Worm (Caenorhabditis elegans) whole organism, L4 larva: ENCODE measurements around the gene hda-5.

Source experiments
- F26F4.8 ChIP-seq: fragments of 200-800 bp; sonication (Bioruptor generic); conservative IDR thresholded peaks from 2 replicates; pipeline ENCODE4 v1.3.6; 2022; ENCODE audit warnings: missing genetic modification characterization, missing compliant biosample characterization
- F37D6.2 ChIP-seq: sonication (generic microtip); optimal IDR thresholded peaks from 2 replicates; lab custom pipeline; 2016; ENCODE audit warnings: mild to moderate bottlenecking, missing genetic modification characterization, missing compliant biosample characterization
- F49E8.2 ChIP-seq: sonication (generic microtip); optimal IDR thresholded peaks from 2 replicates; lab custom pipeline; 2016; ENCODE audit warnings: missing compliant biosample characterization, mild to moderate bottlenecking, missing genetic modification characterization, borderline replicate concordance
- T20F7.1 ChIP-seq: fragments of 200-800 bp; sonication (Bioruptor generic); optimal IDR thresholded peaks from 2 replicates; lab custom pipeline; 2018; ENCODE audit warnings: mild to moderate bottlenecking, missing genetic modification characterization, missing compliant biosample characterization
- T26A8.4 ChIP-seq: fragments of 200-800 bp; sonication (Bioruptor generic); IDR thresholded peaks from 2 replicates; pipeline ENCODE4 v1.3.6; 2022; ENCODE audit warnings: missing genetic modification characterization, missing compliant biosample characterization
- Y75B8A.6 ChIP-seq: fragments of 200-800 bp; sonication (Bioruptor generic); IDR thresholded peaks from 2 replicates; pipeline ENCODE4 v1.3.6; 2022; ENCODE audit warnings: missing genetic modification reagents, missing genetic modification characterization, missing compliant biosample characterization
- ZK546.5 ChIP-seq, 2 experiments: sonication (generic microtip); optimal IDR thresholded peaks; 2 replicates each; lab custom pipeline; 2017; ENCODE audit warnings: missing biosample characterization in 2 of 2, missing genetic modification characterization in 2 of 2
- ama-1 ChIP-seq: fragments of 150-350 bp; optimal IDR thresholded peaks from 2 replicates; lab custom pipeline; 2014; ENCODE audit warnings: inconsistent platforms, mixed read lengths
- attf-4 ChIP-seq: sonication (generic microtip); optimal IDR thresholded peaks from 3 replicates; lab custom pipeline; 2017; ENCODE audit warnings: missing biosample characterization, missing genetic modification characterization
- ceh-44 ChIP-seq: fragments of 200-800 bp; sonication (Bioruptor generic); IDR thresholded peaks from 2 replicates; pipeline ENCODE4 v1.3.6; 2022; ENCODE audit warnings: missing genetic modification reagents, missing genetic modification characterization, missing compliant biosample characterization
- ceh-82 ChIP-seq: sonication (generic microtip); optimal IDR thresholded peaks from 2 replicates; lab custom pipeline; 2017; ENCODE audit warnings: missing biosample characterization, missing genetic modification characterization
- ctbp-1 ChIP-seq: fragments of 200-800 bp; sonication (Bioruptor generic); IDR thresholded peaks from 2 replicates; pipeline ENCODE4 v1.3.6; 2022; ENCODE audit warnings: missing genetic modification reagents, missing genetic modification characterization, missing compliant biosample characterization
- daf-12 ChIP-seq: fragments of 150-350 bp; optimal IDR thresholded peaks from 2 replicates; lab custom pipeline; 2014; ENCODE audit warnings: missing biosample characterization, missing genetic modification reagents, missing genetic modification characterization
- daf-16 ChIP-seq, 3 experiments: sonication (generic microtip); optimal IDR thresholded peaks; 2 replicates each; lab custom pipeline; 2016 to 2017; ENCODE audit warnings: missing genetic modification characterization in 3 of 3, missing genetic modification reagents in 3 of 3, mild to moderate bottlenecking in 2 of 3, missing compliant biosample characterization in 2 of 3, missing biosample characterization in 1 of 3, moderate library complexity in 1 of 3
- daf-19 ChIP-seq: fragments of 200-800 bp; sonication (Bioruptor generic); conservative IDR thresholded peaks from 2 replicates; pipeline ENCODE4 v1.3.6; 2022; ENCODE audit warnings: missing genetic modification characterization, missing compliant biosample characterization
- daf-8 ChIP-seq: fragments of 200-800 bp; sonication (Bioruptor generic); IDR thresholded peaks from 2 replicates; pipeline ENCODE4 v1.3.6; 2022; ENCODE audit warnings: missing genetic modification characterization, missing compliant biosample characterization
- dmd-6 ChIP-seq: fragments of 200-800 bp; sonication (Bioruptor generic); IDR thresholded peaks from 2 replicates; pipeline ENCODE4 v1.3.6; 2022; ENCODE audit warnings: missing genetic modification reagents, missing genetic modification characterization, missing compliant biosample characterization
- dmd-8 ChIP-seq: fragments of 200-800 bp; sonication (Bioruptor generic); IDR thresholded peaks from 2 replicates; pipeline ENCODE4 v1.3.6; 2022; ENCODE audit warnings: missing genetic modification characterization, missing compliant biosample characterization
- duxl-1 ChIP-seq: sonication (generic microtip); optimal IDR thresholded peaks from 2 replicates; lab custom pipeline; 2016; ENCODE audit warnings: mild to moderate bottlenecking, missing genetic modification characterization, moderate library complexity, missing compliant biosample characterization; ENCODE audit not compliant: poor library complexity
- dve-1 ChIP-seq: sonication (generic microtip); optimal IDR thresholded peaks from 2 replicates; lab custom pipeline; 2017; ENCODE audit warnings: antibody characterized with exemption, mild to moderate bottlenecking, missing genetic modification characterization, missing compliant biosample characterization; ENCODE audit not compliant: insufficient read depth
- egl-27 ChIP-seq: sonication (generic microtip); optimal IDR thresholded peaks from 3 replicates; lab custom pipeline; 2017; ENCODE audit warnings: missing biosample characterization, missing genetic modification reagents, missing genetic modification characterization
- egl-43 ChIP-seq: fragments of 200-800 bp; sonication (Bioruptor generic); IDR thresholded peaks from 2 replicates; pipeline ENCODE4 v1.3.6; 2022; ENCODE audit warnings: missing genetic modification reagents, missing genetic modification characterization, missing compliant biosample characterization
- fkh-10 ChIP-seq: fragments of 150-350 bp; optimal IDR thresholded peaks from 2 replicates; lab custom pipeline; 2014; ENCODE audit warnings: missing biosample characterization, missing genetic modification reagents, missing genetic modification characterization
- hif-1 ChIP-seq, 2 experiments: sonication (generic microtip); optimal IDR thresholded peaks; 2 replicates each; lab custom pipeline; 2016 to 2017; ENCODE audit warnings: missing compliant biosample characterization in 2 of 2, missing genetic modification characterization in 2 of 2, missing genetic modification reagents in 2 of 2, missing genotype in 2 of 2, mild to moderate bottlenecking in 1 of 2
- hmg-1.1 ChIP-seq: fragments of 200-800 bp; sonication (Bioruptor generic); IDR thresholded peaks from 2 replicates; pipeline ENCODE4 v1.3.6; 2022; ENCODE audit warnings: missing genetic modification reagents, missing genetic modification characterization, missing compliant biosample characterization
- lin-13 ChIP-seq: fragments of 150-350 bp; optimal IDR thresholded peaks from 2 replicates; lab custom pipeline; 2014; ENCODE audit warnings: missing biosample characterization, missing genetic modification reagents, missing genetic modification characterization
- lin-15B ChIP-seq: fragments of 150-350 bp; sonication (generic microtip); optimal IDR thresholded peaks from 3 replicates; lab custom pipeline; 2014; ENCODE audit warnings: missing biosample characterization, missing genetic modification characterization
- lin-38 ChIP-seq: fragments of 200-800 bp; sonication (Bioruptor generic); IDR thresholded peaks from 2 replicates; pipeline ENCODE4 v1.3.6; 2022; ENCODE audit warnings: missing genetic modification reagents, missing genetic modification characterization, missing compliant biosample characterization
- lir-3 ChIP-seq: sonication (generic microtip); optimal IDR thresholded peaks from 2 replicates; lab custom pipeline; 2016; ENCODE audit warnings: mild to moderate bottlenecking, missing genetic modification characterization, missing compliant biosample characterization
- lsy-2 ChIP-seq, 2 experiments: fragments of 150-350 bp in 1 of 2; sonication (generic microtip) in 1 of 2; optimal IDR thresholded peaks; 2 replicates each; lab custom pipeline; 2014 to 2017; ENCODE audit warnings: missing biosample characterization in 2 of 2, missing genetic modification characterization in 2 of 2
- mes-2 ChIP-seq: sonication (generic microtip); optimal IDR thresholded peaks from 2 replicates; lab custom pipeline; 2016; ENCODE audit warnings: missing genotype, mild to moderate bottlenecking, missing genetic modification characterization, missing compliant biosample characterization; ENCODE audit not compliant: poor library complexity, severe bottlenecking
- mxl-2 ChIP-seq: fragments of 200-800 bp; sonication (Bioruptor generic); conservative IDR thresholded peaks from 2 replicates; pipeline ENCODE4 v1.3.6; 2022; ENCODE audit warnings: missing genetic modification reagents, missing genetic modification characterization, missing compliant biosample characterization
- mxl-3 ChIP-seq: fragments of 200-800 bp; sonication (Bioruptor generic); optimal IDR thresholded peaks from 2 replicates; lab custom pipeline; 2018; ENCODE audit warnings: mild to moderate bottlenecking, missing genetic modification characterization, missing compliant biosample characterization
- nhr-11 ChIP-seq: fragments of 150-350 bp; optimal IDR thresholded peaks from 2 replicates; lab custom pipeline; 2014; ENCODE audit warnings: missing biosample characterization, missing genetic modification characterization
- nhr-237 ChIP-seq: sonication (generic microtip); optimal IDR thresholded peaks from 2 replicates; lab custom pipeline; 2017; ENCODE audit warnings: missing biosample characterization, missing genetic modification characterization
- nhr-28 ChIP-seq: fragments of 150-350 bp; optimal IDR thresholded peaks from 2 replicates; lab custom pipeline; 2014; ENCODE audit warnings: missing biosample characterization, missing genetic modification characterization
- nhr-48 ChIP-seq: sonication (generic microtip); optimal IDR thresholded peaks from 2 replicates; lab custom pipeline; 2016; ENCODE audit warnings: mild to moderate bottlenecking, missing genetic modification characterization, missing compliant biosample characterization
- nhr-6 ChIP-seq: fragments of 150-350 bp; optimal IDR thresholded peaks from 2 replicates; lab custom pipeline; 2014; ENCODE audit warnings: missing biosample characterization, missing genetic modification characterization
- nhr-77 ChIP-seq: fragments of 150-350 bp; optimal IDR thresholded peaks from 2 replicates; lab custom pipeline; 2014; ENCODE audit warnings: missing biosample characterization, missing genetic modification characterization
- pha-4 ChIP-seq, 2 experiments: fragments of 150-350 bp in 1 of 2; fragments of 200-800 bp in 1 of 2; sonication (Bioruptor generic) in 1 of 2; IDR thresholded peaks in 1 of 2; optimal IDR thresholded peaks in 1 of 2; 2 replicates each; pipeline versions ENCODE4 v1.3.6 to Lab custom; 2014 to 2022; ENCODE audit warnings: missing genetic modification characterization in 2 of 2, missing genetic modification reagents in 2 of 2, missing biosample characterization in 1 of 2, missing compliant biosample characterization in 1 of 2
- php-3 ChIP-seq: fragments of 200-800 bp; sonication (Bioruptor generic); IDR thresholded peaks from 2 replicates; pipeline ENCODE4 v1.3.6; 2022; ENCODE audit warnings: missing genetic modification reagents, missing genetic modification characterization, missing compliant biosample characterization
- pqm-1 ChIP-seq: sonication (generic microtip); optimal IDR thresholded peaks from 2 replicates; lab custom pipeline; 2017; ENCODE audit warnings: missing biosample characterization, missing genetic modification characterization
- set-16 ChIP-seq: fragments of 200-800 bp; sonication (Bioruptor generic); IDR thresholded peaks from 2 replicates; pipeline ENCODE4 v1.3.6; 2022; ENCODE audit warnings: missing genetic modification reagents, missing genetic modification characterization, missing compliant biosample characterization
- unc-130 ChIP-seq: sonication (generic microtip); optimal IDR thresholded peaks from 2 replicates; lab custom pipeline; 2016; ENCODE audit warnings: missing genetic modification reagents, missing genetic modification characterization, missing compliant biosample characterization
- zfp-3 ChIP-seq: fragments of 200-800 bp; sonication (Bioruptor generic); conservative IDR thresholded peaks from 2 replicates; pipeline ENCODE4 v1.3.6; 2022; ENCODE audit warnings: missing genetic modification reagents, missing genetic modification characterization, missing compliant biosample characterization
- ztf-7 ChIP-seq: fragments of 150-350 bp; optimal IDR thresholded peaks from 2 replicates; lab custom pipeline; 2014; ENCODE audit warnings: missing biosample characterization, missing genetic modification characterization

Gene hda-5

ce11 chrII:11777893-11778480, 20.9 kb upstream of the hda-5 start, which contains the start of the genes patr-1 and dna-2 (continued):
- TF ChIP-seq lsy-2 (tag; optimal IDR thresholded peaks at IDR 0.05; lab: Kevin White, UChicago) = peak in 1 of 2 experiments; percentile 86
- TF ChIP-seq pha-4 (GFP tag; IDR thresholded peaks at IDR 0.05; lab: Robert Waterston, UW) = no peak
- TF ChIP-seq pha-4 (tag; optimal IDR thresholded peaks at IDR 0.05; lab: Kevin White, UChicago) = no peak
- peak; percentile 37 for TF ChIP-seq dve-1 (tag; lab: Kevin White, UChicago)
- peak; percentile 30 for TF ChIP-seq nhr-11 (tag; lab: Kevin White, UChicago)
- TF ChIP-seq Y75B8A.6 = no peak
- peak in 1 of 2 experiments; percentile 32 for TF ChIP-seq hif-1 (tag; optimal IDR thresholded peaks at IDR 0.05; lab: Kevin White, UChicago)
- peak; percentile 31 for TF ChIP-seq lin-13
- TF ChIP-seq, all 104 proteins: peak for 23

- no peak for TF ChIP-seq T26A8.4
- no peak for TF ChIP-seq fkh-10 (GFP tag; lab: Kevin White, UChicago)
- TF ChIP-seq mes-2 = peak; percentile 50
- TF ChIP-seq F49E8.2 (tag; lab: Kevin White, UChicago) = peak; percentile 90
- TF ChIP-seq lin-15B (tag; lab: Kevin White, UChicago) = no peak
- TF ChIP-seq F37D6.2 (tag; lab: Kevin White, UChicago) = no peak
- TF ChIP-seq attf-4 (tag; lab: Kevin White, UChicago) = no peak
- TF ChIP-seq nhr-77 = no peak
- no peak for TF ChIP-seq zfp-3
- TF ChIP-seq nhr-28 (tag; lab: Kevin White, UChicago) = no peak
- TF ChIP-seq php-3 = no peak
- no peak for TF ChIP-seq daf-12 (tag; lab: Kevin White, UChicago)
- TF ChIP-seq hmg-1.1 = no peak
- no peak for TF ChIP-seq daf-19 (GFP tag; lab: Robert Waterston, UW)
- TF ChIP-seq mxl-3 = no peak
- TF ChIP-seq T20F7.1 (GFP tag; lab: Kevin White, UChicago) = no peak
- peak; percentile 19 for TF ChIP-seq duxl-1
- no peak for TF ChIP-seq daf-8 (GFP tag; lab: Robert Waterston, UW)
- TF ChIP-seq egl-27 (tag; lab: Kevin White, UChicago) = no peak
- TF ChIP-seq mxl-2 (GFP tag; lab: Robert Waterston, UW) = no peak
- peak; percentile 87 for TF ChIP-seq unc-130
- no peak for TF ChIP-seq nhr-237 (tag; lab: Kevin White, UChicago)
- no peak for TF ChIP-seq nhr-6 (tag; lab: Kevin White, UChicago)
- TF ChIP-seq egl-43 = no peak
- TF ChIP-seq nhr-48 (tag; lab: Kevin White, UChicago) = no peak
- no peak for TF ChIP-seq lir-3 (tag; lab: Kevin White, UChicago)
- TF ChIP-seq F26F4.8 (GFP tag; lab: Robert Waterston, UW) = no peak
- no peak for TF ChIP-seq ztf-7 (tag; lab: Kevin White, UChicago)
- TF ChIP-seq ama-1 (lab: Kevin White, UChicago) = no peak
- TF ChIP-seq pha-4 (GFP tag; IDR thresholded peaks at IDR 0.05; lab: Robert Waterston, UW) = no peak
- no peak for TF ChIP-seq pha-4 (tag; optimal IDR thresholded peaks at IDR 0.05; lab: Kevin White, UChicago)
- peak; percentile 75; the same call in 1 of the 2 replicates for TF ChIP-seq ceh-44
- no peak for TF ChIP-seq lin-13
- TF ChIP-seq ceh-82 (tag; lab: Kevin White, UChicago) = no peak
- no peak for TF ChIP-seq set-16 (GFP tag; lab: Robert Waterston, UW)
- no peak for TF ChIP-seq dve-1 (tag; lab: Kevin White, UChicago)
- no peak for TF ChIP-seq ctbp-1 (GFP tag; lab: Robert Waterston, UW)
- TF ChIP-seq lsy-2 (tag; optimal IDR thresholded peaks at IDR 0.05; lab: Kevin White, UChicago) = peak in 1 of 2 experiments; percentile 94
- peak; percentile 98 for TF ChIP-seq lin-38 (GFP tag; lab: Robert Waterston, UW)
- no peak for TF ChIP-seq pqm-1 (tag; lab: Kevin White, UChicago)
- no peak for TF ChIP-seq dmd-8 (GFP tag; lab: Robert Waterston, UW)
- no peak for TF ChIP-seq dmd-6 (GFP tag; lab: Robert Waterston, UW)
- no peak for TF ChIP-seq ZK546.5 (tag; optimal IDR thresholded peaks at IDR 0.05; lab: Kevin White, UChicago)
- TF ChIP-seq daf-16 (GFP tag; optimal IDR thresholded peaks at IDR 0.05; lab: Kevin White, UChicago) = no peak
- no peak for TF ChIP-seq daf-16 (tag; optimal IDR thresholded peaks at IDR 0.05; lab: Kevin White, UChicago)
These were observed 16.3 kb upstream of the hda-5 start, which contains the start of gene F43G6.16 for ce11 chrII:11782493-11782892. Gene F43G6.16, minus strand, starts transcription at chrII:11782633.
